Fruit fly (Drosophila melanogaster): ENCODE measurements around the gene Dd.
A peak's percentile ranks its signal among the peaks of the same experiment; 100 is the strongest.

Dd gene

DNA sequence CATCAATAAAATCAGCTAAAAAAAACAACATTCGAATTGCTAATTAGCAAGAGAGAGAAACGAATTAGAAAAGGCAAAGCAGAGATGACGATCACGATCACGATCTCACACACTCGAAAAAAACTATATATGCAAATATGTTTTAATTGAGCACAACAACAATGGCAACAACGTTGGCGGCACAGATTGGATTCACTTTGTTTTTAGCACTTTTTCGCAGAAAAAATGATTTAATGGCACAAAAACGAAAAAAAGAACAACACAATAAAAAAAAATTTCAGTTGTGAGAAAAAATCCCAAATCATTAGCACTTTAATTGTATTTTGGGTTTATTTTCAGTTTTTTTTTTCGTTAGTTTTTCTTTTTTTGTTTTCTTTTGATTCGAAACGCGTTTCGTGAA, 43.2 kb downstream of the Dd start:
- no peak for TF ChIP-seq CG4282 (GFP tag; optimal IDR thresholded peaks at IDR 0.05)
- no peak for TF ChIP-seq BtbVII (GFP tag; optimal IDR thresholded peaks at IDR 0.05)
- no peak for TF ChIP-seq Sry-δ (GFP tag; optimal IDR thresholded peaks at IDR 0.05)
- TF ChIP-seq CG10147 (GFP tag; optimal IDR thresholded peaks at IDR 0.05): no peak
- peak; percentile 81 for TF ChIP-seq Ets65A (GFP tag)
- TF ChIP-seq HLH3B (GFP tag; IDR thresholded peaks at IDR 0.05): no peak
- TF ChIP-seq maf-S (GFP tag; optimal IDR thresholded peaks at IDR 0.05): no peak
- peak; percentile 11 for TF ChIP-seq ab (GFP tag; optimal IDR thresholded peaks at IDR 0.05)
- TF ChIP-seq hbn (GFP tag; IDR thresholded peaks at IDR 0.05; ENCODE audit: partially characterized antibody): no peak
- TF ChIP-seq Aef1 (GFP tag; IDR thresholded peaks at IDR 0.05): no peak
- no peak for TF ChIP-seq CG6254 (GFP tag; optimal IDR thresholded peaks at IDR 0.05)
- no peak; the same call in 1 of the 2 replicates for TF ChIP-seq lmd (GFP tag; IDR thresholded peaks at IDR 0.05)
- no peak for TF ChIP-seq CG6272 (GFP tag; IDR thresholded peaks at IDR 0.05)
- no peak for TF ChIP-seq NK7.1 (GFP tag; optimal IDR thresholded peaks at IDR 0.05)
- no peak for TF ChIP-seq CkIIα-i1 (GFP tag; IDR thresholded peaks at IDR 0.05)
- TF ChIP-seq fu2 (GFP tag; optimal IDR thresholded peaks at IDR 0.05): no peak
- TF ChIP-seq gfzf (GFP tag; optimal IDR thresholded peaks at IDR 0.05): no peak
- no peak for TF ChIP-seq prd (optimal IDR thresholded peaks at IDR 0.05)
- TF ChIP-seq prd (GFP tag; IDR thresholded peaks at IDR 0.05): no peak
- TF ChIP-seq Ptx1 (GFP tag; IDR thresholded peaks at IDR 0.05): 0 out of 2 replicates have a peak, but pooled peaks have one; percentile 15
- no peak for TF ChIP-seq D19B (GFP tag; optimal IDR thresholded peaks at IDR 0.05)
- TF ChIP-seq sug (tag; optimal IDR thresholded peaks at IDR 0.05): no peak
- TF ChIP-seq Optix (GFP tag; IDR thresholded peaks at IDR 0.05): no peak
- TF ChIP-seq CG6654 (GFP tag; optimal IDR thresholded peaks at IDR 0.05): no peak
- no peak for TF ChIP-seq sd (tag; optimal IDR thresholded peaks at IDR 0.05)
- TF ChIP-seq otp (GFP tag; IDR thresholded peaks at IDR 0.05): no peak
- TF ChIP-seq CG9932 (GFP tag; IDR thresholded peaks at IDR 0.05): no peak
- TF ChIP-seq Lpt (GFP tag; optimal IDR thresholded peaks at IDR 0.05): no peak
- no peak for TF ChIP-seq CG8359 (GFP tag; optimal IDR thresholded peaks at IDR 0.05; ENCODE audit: borderline replicate concordance)
- TF ChIP-seq inv (GFP tag; IDR thresholded peaks at IDR 0.05; ENCODE audit: partially characterized antibody): no peak
- peak; percentile 35 for TF ChIP-seq sens (GFP tag)
- TF ChIP-seq Kr (GFP tag; optimal IDR thresholded peaks at IDR 0.05): no peak
- no peak for TF ChIP-seq Deaf1 (tag; optimal IDR thresholded peaks at IDR 0.05)
- TF ChIP-seq dan (GFP tag; IDR thresholded peaks at IDR 0.05): no peak
- no peak for TF ChIP-seq CG3995 (GFP tag; optimal IDR thresholded peaks at IDR 0.05)
- no peak for TF ChIP-seq CG4424 (GFP tag; optimal IDR thresholded peaks at IDR 0.05)
- TF ChIP-seq eve (GFP tag; optimal IDR thresholded peaks at IDR 0.05): peak in 1 of 2 experiments; percentile 43
- TF ChIP-seq dimm (GFP tag; IDR thresholded peaks at IDR 0.05): no peak
- TF ChIP-seq CG18764 (GFP tag; optimal IDR thresholded peaks at IDR 0.05): no peak
- no peak for TF ChIP-seq az2 (GFP tag; optimal IDR thresholded peaks at IDR 0.05)
- TF ChIP-seq ci (GFP tag; IDR thresholded peaks at IDR 0.05): no peak
- TF ChIP-seq dysf (GFP tag; IDR thresholded peaks at IDR 0.05): 0 out of 3 replicates have a peak, but pooled peaks have one; percentile 52
- TF ChIP-seq amos (GFP tag; IDR thresholded peaks at IDR 0.05; ENCODE audit: partially characterized antibody): no peak
- no peak for TF ChIP-seq hb (GFP tag; IDR thresholded peaks at IDR 0.05; ENCODE audit: partially characterized antibody)
- no peak for TF ChIP-seq CG1792 (GFP tag; optimal IDR thresholded peaks at IDR 0.05)
- TF ChIP-seq H15 (GFP tag; IDR thresholded peaks at IDR 0.05): no peak
- peak; percentile 34 for TF ChIP-seq CG2120 (GFP tag; optimal IDR thresholded peaks at IDR 0.05)
- no peak for TF ChIP-seq bsh (GFP tag; optimal IDR thresholded peaks at IDR 0.05)
- no peak for TF ChIP-seq CG7372 (GFP tag; IDR thresholded peaks at IDR 0.05)
- TF ChIP-seq Hand (GFP tag; optimal IDR thresholded peaks at IDR 0.05): no peak
- no peak for TF ChIP-seq CG5245 (GFP tag; optimal IDR thresholded peaks at IDR 0.05)
- TF ChIP-seq CG11723 (GFP tag; optimal IDR thresholded peaks at IDR 0.05): no peak
- no peak for TF ChIP-seq cad (GFP tag; optimal IDR thresholded peaks at IDR 0.05)

Measured in whole organism, embryonic.